Worm (Caenorhabditis elegans) whole organism, L4 larva: ENCODE data around the gene grl-7.

ENCODE experiments used
- F26F4.8 ChIP-seq: fragments of 200-800 bp; sonication (Bioruptor generic); conservative IDR thresholded peaks from 2 replicates; pipeline ENCODE4 v1.3.6; 2022; ENCODE audit warnings: missing genetic modification characterization, missing compliant biosample characterization
- F44E2.7 ChIP-seq: fragments of 200-800 bp; sonication (Bioruptor generic); IDR thresholded peaks from 2 replicates; pipeline ENCODE4 v2.1.2; 2022; ENCODE audit warnings: missing genetic modification characterization, missing compliant biosample characterization
- F49E8.2 ChIP-seq: sonication (generic microtip); optimal IDR thresholded peaks from 2 replicates; lab custom pipeline; 2016; ENCODE audit warnings: missing compliant biosample characterization, mild to moderate bottlenecking, missing genetic modification characterization, borderline replicate concordance
- R02D3.7 ChIP-seq: fragments of 150-350 bp; sonication (generic microtip); optimal IDR thresholded peaks from 3 replicates; lab custom pipeline; 2014; ENCODE audit warnings: missing biosample characterization, missing genetic modification characterization
- Y75B8A.6 ChIP-seq: fragments of 200-800 bp; sonication (Bioruptor generic); IDR thresholded peaks from 2 replicates; pipeline ENCODE4 v1.3.6; 2022; ENCODE audit warnings: missing genetic modification reagents, missing genetic modification characterization, missing compliant biosample characterization
- ZK337.2 ChIP-seq: fragments of 200-800 bp; sonication (Bioruptor generic); IDR thresholded peaks from 2 replicates; pipeline ENCODE4 v1.3.6; 2022; ENCODE audit warnings: missing genetic modification reagents, missing genetic modification characterization, missing compliant biosample characterization
- ZK546.5 ChIP-seq, 2 experiments: sonication (generic microtip); optimal IDR thresholded peaks; 2 replicates each; lab custom pipeline; 2017; ENCODE audit warnings: missing biosample characterization in 2 of 2, missing genetic modification characterization in 2 of 2
- aha-1 ChIP-seq: fragments of 150-350 bp; peaks from one replicate; lab custom pipeline; 2014; ENCODE audit warnings: missing biosample characterization, missing genetic modification characterization
- aly-2 ChIP-seq: sonication (generic microtip); optimal IDR thresholded peaks from 2 replicates; lab custom pipeline; 2018; ENCODE audit warnings: missing biosample characterization, missing genetic modification characterization
- ama-1 ChIP-seq: fragments of 150-350 bp; optimal IDR thresholded peaks from 2 replicates; lab custom pipeline; 2014; ENCODE audit warnings: inconsistent platforms, mixed read lengths
- ceh-20 ChIP-seq: fragments of 200-800 bp; sonication (Bioruptor generic); IDR thresholded peaks from 2 replicates; pipeline ENCODE4 v1.3.6; 2022; ENCODE audit warnings: missing genetic modification reagents, missing genetic modification characterization, missing compliant biosample characterization
- ceh-62 ChIP-seq: sonication (generic microtip); optimal IDR thresholded peaks from 2 replicates; lab custom pipeline; 2017; ENCODE audit warnings: missing biosample characterization, missing genetic modification characterization
- ceh-82 ChIP-seq: sonication (generic microtip); optimal IDR thresholded peaks from 2 replicates; lab custom pipeline; 2017; ENCODE audit warnings: missing biosample characterization, missing genetic modification characterization
- ces-1 ChIP-seq: fragments of 150-350 bp; sonication (generic microtip); optimal IDR thresholded peaks from 4 replicates; lab custom pipeline; 2014; ENCODE audit warnings: missing biosample characterization, missing genetic modification reagents, missing genetic modification characterization
- daf-12 ChIP-seq: fragments of 150-350 bp; optimal IDR thresholded peaks from 2 replicates; lab custom pipeline; 2014; ENCODE audit warnings: missing biosample characterization, missing genetic modification reagents, missing genetic modification characterization
- daf-16 ChIP-seq, 3 experiments: sonication (generic microtip); optimal IDR thresholded peaks; 2 replicates each; lab custom pipeline; 2016 to 2017; ENCODE audit warnings: missing genetic modification characterization in 3 of 3, missing genetic modification reagents in 3 of 3, mild to moderate bottlenecking in 2 of 3, missing compliant biosample characterization in 2 of 3, missing biosample characterization in 1 of 3, moderate library complexity in 1 of 3
- daf-8 ChIP-seq: fragments of 200-800 bp; sonication (Bioruptor generic); IDR thresholded peaks from 2 replicates; pipeline ENCODE4 v1.3.6; 2022; ENCODE audit warnings: missing genetic modification characterization, missing compliant biosample characterization
- fkh-10 ChIP-seq: fragments of 150-350 bp; optimal IDR thresholded peaks from 2 replicates; lab custom pipeline; 2014; ENCODE audit warnings: missing biosample characterization, missing genetic modification reagents, missing genetic modification characterization
- gei-8 ChIP-seq: fragments of 200-800 bp; sonication (Bioruptor generic); optimal IDR thresholded peaks from 2 replicates; lab custom pipeline; 2018; ENCODE audit warnings: mild to moderate bottlenecking, missing genetic modification characterization, missing compliant biosample characterization
- hif-1 ChIP-seq, 2 experiments: sonication (generic microtip); optimal IDR thresholded peaks; 2 replicates each; lab custom pipeline; 2016 to 2017; ENCODE audit warnings: missing compliant biosample characterization in 2 of 2, missing genetic modification characterization in 2 of 2, missing genetic modification reagents in 2 of 2, missing genotype in 2 of 2, mild to moderate bottlenecking in 1 of 2
- hlh-11 ChIP-seq: fragments of 200-800 bp; sonication (Bioruptor generic); optimal IDR thresholded peaks from 2 replicates; lab custom pipeline; 2018; ENCODE audit warnings: mild to moderate bottlenecking, missing genetic modification characterization, missing compliant biosample characterization
- hlh-30 ChIP-seq: sonication (generic microtip); optimal IDR thresholded peaks from 2 replicates; lab custom pipeline; 2017; ENCODE audit warnings: antibody characterized with exemption, mild to moderate bottlenecking, missing genetic modification characterization, missing compliant biosample characterization; ENCODE audit not compliant: insufficient read depth
- jun-1 ChIP-seq: fragments of 150-350 bp; optimal IDR thresholded peaks from 2 replicates; lab custom pipeline; 2014; ENCODE audit warnings: missing biosample characterization, missing genetic modification reagents, missing genetic modification characterization
- lin-15B ChIP-seq: fragments of 150-350 bp; sonication (generic microtip); optimal IDR thresholded peaks from 3 replicates; lab custom pipeline; 2014; ENCODE audit warnings: missing biosample characterization, missing genetic modification characterization
- lsy-2 ChIP-seq, 2 experiments: fragments of 150-350 bp in 1 of 2; sonication (generic microtip) in 1 of 2; optimal IDR thresholded peaks; 2 replicates each; lab custom pipeline; 2014 to 2017; ENCODE audit warnings: missing biosample characterization in 2 of 2, missing genetic modification characterization in 2 of 2
- madf-5 ChIP-seq, 2 experiments: fragments of 200-800 bp; sonication (Bioruptor generic); IDR thresholded peaks; 2 replicates each; pipeline ENCODE4 v1.3.6; 2022; ENCODE audit warnings: missing compliant biosample characterization in 2 of 2, missing genetic modification characterization in 2 of 2
- madf-9 ChIP-seq: fragments of 200-800 bp; sonication (Bioruptor generic); conservative IDR thresholded peaks from 2 replicates; pipeline ENCODE4 v1.3.6; 2022; ENCODE audit warnings: missing genetic modification reagents, missing genetic modification characterization, missing compliant biosample characterization
- mes-2 ChIP-seq: sonication (generic microtip); optimal IDR thresholded peaks from 2 replicates; lab custom pipeline; 2016; ENCODE audit warnings: missing genotype, mild to moderate bottlenecking, missing genetic modification characterization, missing compliant biosample characterization; ENCODE audit not compliant: poor library complexity, severe bottlenecking
- mxl-3 ChIP-seq: fragments of 200-800 bp; sonication (Bioruptor generic); optimal IDR thresholded peaks from 2 replicates; lab custom pipeline; 2018; ENCODE audit warnings: mild to moderate bottlenecking, missing genetic modification characterization, missing compliant biosample characterization
- nhr-10 ChIP-seq: fragments of 150-350 bp; optimal IDR thresholded peaks from 2 replicates; lab custom pipeline; 2014; ENCODE audit warnings: missing biosample characterization, missing genetic modification characterization
- nhr-11 ChIP-seq: fragments of 150-350 bp; optimal IDR thresholded peaks from 2 replicates; lab custom pipeline; 2014; ENCODE audit warnings: missing biosample characterization, missing genetic modification characterization
- nhr-111 ChIP-seq: fragments of 200-800 bp; sonication (Bioruptor generic); optimal IDR thresholded peaks from 2 replicates; lab custom pipeline; 2018; ENCODE audit warnings: mild to moderate bottlenecking, missing genetic modification characterization, missing compliant biosample characterization
- nhr-237 ChIP-seq: sonication (generic microtip); optimal IDR thresholded peaks from 2 replicates; lab custom pipeline; 2017; ENCODE audit warnings: missing biosample characterization, missing genetic modification characterization
- nhr-28 ChIP-seq: fragments of 150-350 bp; optimal IDR thresholded peaks from 2 replicates; lab custom pipeline; 2014; ENCODE audit warnings: missing biosample characterization, missing genetic modification characterization
- nhr-41 ChIP-seq: fragments of 200-800 bp; sonication (Bioruptor generic); IDR thresholded peaks from 2 replicates; pipeline ENCODE4 v1.3.6; 2022; ENCODE audit warnings: missing genetic modification reagents, missing genetic modification characterization, missing compliant biosample characterization
- nhr-42 ChIP-seq: fragments of 200-800 bp; sonication (Bioruptor generic); IDR thresholded peaks from 2 replicates; pipeline ENCODE4 v1.3.6; 2022; ENCODE audit warnings: missing genetic modification characterization, missing compliant biosample characterization
- nhr-6 ChIP-seq: fragments of 150-350 bp; optimal IDR thresholded peaks from 2 replicates; lab custom pipeline; 2014; ENCODE audit warnings: missing biosample characterization, missing genetic modification characterization
- nhr-77 ChIP-seq: fragments of 150-350 bp; optimal IDR thresholded peaks from 2 replicates; lab custom pipeline; 2014; ENCODE audit warnings: missing biosample characterization, missing genetic modification characterization
- saeg-2 ChIP-seq: fragments of 200-800 bp; sonication (Bioruptor generic); IDR thresholded peaks from 2 replicates; pipeline ENCODE4 v1.3.6; 2022; ENCODE audit warnings: missing genetic modification reagents, missing genetic modification characterization, missing compliant biosample characterization
- set-16 ChIP-seq: fragments of 200-800 bp; sonication (Bioruptor generic); IDR thresholded peaks from 2 replicates; pipeline ENCODE4 v1.3.6; 2022; ENCODE audit warnings: missing genetic modification reagents, missing genetic modification characterization, missing compliant biosample characterization
- spr-1 ChIP-seq: sonication (generic microtip); optimal IDR thresholded peaks from 2 replicates; lab custom pipeline; 2016; ENCODE audit warnings: mild to moderate bottlenecking, missing genetic modification characterization, missing compliant biosample characterization
- tra-1 ChIP-seq: fragments of 200-800 bp; sonication (Bioruptor generic); IDR thresholded peaks from 2 replicates; pipeline ENCODE4 v1.3.6; 2022; ENCODE audit warnings: missing genetic modification reagents, missing genetic modification characterization, missing compliant biosample characterization
- unc-130 ChIP-seq: sonication (generic microtip); optimal IDR thresholded peaks from 2 replicates; lab custom pipeline; 2016; ENCODE audit warnings: missing genetic modification reagents, missing genetic modification characterization, missing compliant biosample characterization
- unc-39 ChIP-seq: sonication (generic microtip); optimal IDR thresholded peaks from 2 replicates; lab custom pipeline; 2017; ENCODE audit warnings: missing biosample characterization, missing genetic modification characterization
- unc-62 ChIP-seq, 3 experiments: fragments of 150-350 bp in 1 of 3; sonication (generic microtip); optimal IDR thresholded peaks in 2 of 3; peaks in 1 of 3; 1 replicate in 1 of 3; 2 replicates in 2 of 3; lab custom pipeline; 2014 to 2017; ENCODE audit warnings: missing biosample characterization in 3 of 3, missing genetic modification characterization in 3 of 3, missing genetic modification reagents in 3 of 3, missing genotype in 1 of 3

The grl-7 gene

DNA sequence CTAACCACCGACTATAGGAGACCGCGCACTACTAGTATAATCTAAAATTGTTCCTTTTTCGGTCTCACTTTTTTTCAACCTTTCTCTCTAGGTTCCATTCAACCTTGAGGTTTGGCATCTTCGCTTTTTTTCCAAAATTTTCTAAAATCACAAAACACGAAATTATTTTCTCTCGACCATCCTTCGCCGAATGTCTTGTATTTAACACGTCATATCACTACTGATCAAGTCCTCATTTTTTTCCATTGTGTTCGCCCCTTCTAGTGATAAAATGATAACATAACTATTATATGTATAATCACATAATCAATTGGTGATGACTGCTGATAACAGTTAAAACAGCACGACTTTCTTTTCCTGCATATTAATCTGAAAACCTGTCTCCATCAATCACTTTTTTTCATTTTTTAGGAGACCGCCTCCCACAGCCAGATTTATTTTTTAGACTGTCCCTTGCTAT is 35.8 kb downstream of the grl-7 start, which contains the start of gene T03F7.7 (continued):
- TF ChIP-seq fkh-10 (GFP tag; lab: Kevin White, UChicago) = no peak
- TF ChIP-seq mes-2 (tag; lab: Kevin White, UChicago) = no peak
- no peak for TF ChIP-seq Y75B8A.6 (GFP tag; lab: Robert Waterston, UW)
- no peak for TF ChIP-seq hif-1 (tag; optimal IDR thresholded peaks at IDR 0.05; lab: Kevin White, UChicago)
- TF ChIP-seq nhr-77 (tag; lab: Kevin White, UChicago) = peak; percentile 64
- no peak for TF ChIP-seq lin-15B (tag; lab: Kevin White, UChicago)
- no peak for TF ChIP-seq nhr-111
- no peak for TF ChIP-seq nhr-6 (tag; lab: Kevin White, UChicago)
- no peak for TF ChIP-seq set-16 (GFP tag; lab: Robert Waterston, UW)
- peak; percentile 85 for TF ChIP-seq nhr-28
- no peak for TF ChIP-seq lsy-2 (tag; optimal IDR thresholded peaks at IDR 0.05; lab: Kevin White, UChicago)
- no peak for TF ChIP-seq unc-62 (GFP tag; optimal IDR thresholded peaks at IDR 0.05 in 1 of 2; lab: Kevin White, UChicago)
- TF ChIP-seq unc-62 (tag; optimal IDR thresholded peaks at IDR 0.05; lab: Kevin White, UChicago) = no peak
- TF ChIP-seq ZK546.5 (tag; optimal IDR thresholded peaks at IDR 0.05; lab: Kevin White, UChicago) = no peak
- no peak for TF ChIP-seq nhr-10
- no peak for TF ChIP-seq saeg-2 (GFP tag; lab: Robert Waterston, UW)
- TF ChIP-seq aha-1 (tag; lab: Kevin White, UChicago) = no peak
- TF ChIP-seq F49E8.2 (tag; lab: Kevin White, UChicago) = no peak
- TF ChIP-seq mxl-3 (GFP tag; lab: Kevin White, UChicago) = peak; percentile 46
- TF ChIP-seq, all 104 proteins: peak for 12

DNA sequence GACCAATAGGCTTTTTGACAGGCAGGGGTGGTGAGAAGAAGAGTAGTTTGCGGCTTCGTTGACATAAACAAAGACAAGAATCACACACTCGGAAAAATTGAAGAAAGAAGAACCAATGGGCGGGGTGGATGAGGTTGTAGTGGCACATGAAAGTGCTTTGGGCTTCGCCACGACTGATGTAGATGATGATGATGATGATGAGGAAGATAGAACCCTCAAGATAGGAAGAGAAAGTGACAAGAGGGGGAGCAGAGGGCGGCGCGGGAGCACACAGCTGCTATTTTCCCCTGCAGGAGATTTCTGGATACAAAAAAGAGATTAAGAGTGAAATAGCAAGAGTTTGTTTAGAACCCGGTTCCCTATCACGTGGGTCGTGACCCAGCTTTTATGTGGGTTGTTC is 37.9 kb downstream of the grl-7 start:
- 0 out of 2 replicates have a peak, but pooled peaks have one; percentile 25 for TF ChIP-seq ceh-20
- TF ChIP-seq jun-1 (tag; lab: Kevin White, UChicago) = no peak
- peak; percentile 46 for TF ChIP-seq nhr-28
- TF ChIP-seq daf-16 (GFP tag; optimal IDR thresholded peaks at IDR 0.05; lab: Kevin White, UChicago) = peak in 1 of 2 experiments; percentile 58
- TF ChIP-seq daf-16 (tag; optimal IDR thresholded peaks at IDR 0.05; lab: Kevin White, UChicago) = no peak
- peak; percentile 22 for TF ChIP-seq hlh-11 (tag; lab: Kevin White, UChicago)
- TF ChIP-seq unc-130 = no peak
- TF ChIP-seq ZK337.2 (GFP tag; lab: Robert Waterston, UW) = peak; percentile 45; the same call in 1 of the 2 replicates
- peak; percentile 22 for TF ChIP-seq hlh-30
- peak; percentile 56 for TF ChIP-seq nhr-11 (tag; lab: Kevin White, UChicago)
- 0 out of 2 replicates have a peak, but pooled peaks have one; percentile 20 for TF ChIP-seq tra-1 (GFP tag; lab: Robert Waterston, UW)
- no peak for TF ChIP-seq nhr-77 (tag; lab: Kevin White, UChicago)
- peak; percentile 20 for TF ChIP-seq mxl-3 (GFP tag; lab: Kevin White, UChicago)
- TF ChIP-seq daf-8 (GFP tag; lab: Robert Waterston, UW) = no peak

DNA sequence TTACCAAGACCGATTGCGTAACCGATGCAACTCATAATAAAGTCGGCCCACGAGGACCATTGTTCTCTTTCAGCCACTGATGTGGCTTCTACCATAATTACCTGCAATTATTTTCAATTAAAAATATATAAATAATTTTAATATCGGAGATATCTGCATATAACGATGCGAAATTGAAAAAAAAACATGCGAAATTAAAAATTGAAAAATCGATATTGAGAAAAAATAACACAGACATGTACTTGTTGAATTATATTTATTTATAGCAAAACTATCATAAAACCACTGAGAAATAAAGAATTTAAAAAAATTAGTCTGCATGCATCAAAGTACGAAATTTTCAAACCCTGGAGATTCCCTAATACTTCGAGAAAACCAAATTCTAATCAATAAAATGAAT is 38.5 kb downstream of the grl-7 start, which contains the start of gene snf-11:
Gene snf-11, minus strand, starts transcription at position 101 of the 400 bp plus-strand sequence.
- TF ChIP-seq madf-9 (GFP tag; lab: Robert Waterston, UW) (no peak), daf-12 (tag; lab: Kevin White, UChicago) (no peak), ceh-62 (no peak), nhr-77 (tag; lab: Kevin White, UChicago) (no peak), unc-39 (tag; lab: Kevin White, UChicago) (no peak), spr-1 (tag; lab: Kevin White, UChicago) (no peak)
- TF ChIP-seq, all 104 proteins: peak for 0

DNA sequence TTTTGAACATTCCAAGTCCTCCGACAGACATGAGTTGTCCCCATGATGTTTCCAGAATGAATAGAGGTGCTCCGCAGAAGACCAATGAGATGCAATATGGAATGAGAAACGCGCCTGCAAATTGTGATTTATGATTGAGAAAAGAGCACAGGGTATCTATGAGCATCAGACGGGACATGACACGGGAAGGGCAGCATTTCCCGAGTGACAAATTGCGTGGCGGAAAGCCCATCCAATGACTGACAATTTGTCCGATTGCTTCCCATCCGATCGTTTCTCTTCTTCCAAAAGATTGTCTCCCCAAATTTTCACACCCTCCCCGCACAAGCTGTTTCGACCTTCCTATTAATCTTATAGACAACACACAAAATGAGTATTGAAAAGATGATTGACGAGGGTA is 39.0 kb downstream of the grl-7 start:
- no peak for TF ChIP-seq ceh-82 (tag; lab: Kevin White, UChicago)
- TF ChIP-seq F44E2.7 (GFP tag; lab: Robert Waterston, UW) = no peak
- TF ChIP-seq daf-16 (GFP tag; optimal IDR thresholded peaks at IDR 0.05; lab: Kevin White, UChicago) = peak in 1 of 2 experiments; percentile 11
- TF ChIP-seq daf-16 (tag; optimal IDR thresholded peaks at IDR 0.05; lab: Kevin White, UChicago) = no peak
- TF ChIP-seq madf-5 (GFP tag; IDR thresholded peaks at IDR 0.05; lab: Robert Waterston, UW) = no peak
- peak; percentile 35 for TF ChIP-seq hlh-11 (tag; lab: Kevin White, UChicago)
- no peak for TF ChIP-seq aly-2 (tag; lab: Kevin White, UChicago)
- TF ChIP-seq F26F4.8 (GFP tag; lab: Robert Waterston, UW) = no peak
- no peak for TF ChIP-seq ces-1 (GFP tag; lab: Kevin White, UChicago)
- TF ChIP-seq gei-8 = no peak
- no peak for TF ChIP-seq nhr-42 (GFP tag; lab: Robert Waterston, UW)
- peak; percentile 9 for TF ChIP-seq nhr-11 (tag; lab: Kevin White, UChicago)
- no peak for TF ChIP-seq ama-1 (lab: Kevin White, UChicago)
- no peak for TF ChIP-seq nhr-41
- peak; percentile 47; the same call in 1 of the 2 replicates for TF ChIP-seq ceh-20
- TF ChIP-seq R02D3.7 (tag; lab: Kevin White, UChicago) = no peak
- TF ChIP-seq nhr-237 (tag; lab: Kevin White, UChicago) = no peak
- no peak for TF ChIP-seq spr-1 (tag; lab: Kevin White, UChicago)
